Worm (Caenorhabditis elegans) whole organism, late embryonic: Measurements from ENCODE around the gene ilcr-2.

Experiments
- ceh-34 ChIP-seq: sonication (generic microtip); optimal IDR thresholded peaks from 2 replicates; lab custom pipeline; 2016; ENCODE audit warnings: mild to moderate bottlenecking, missing genetic modification characterization, missing compliant biosample characterization
- fkh-10 ChIP-seq: fragments of 150-350 bp; optimal IDR thresholded peaks from 2 replicates; lab custom pipeline; 2014; ENCODE audit warnings: missing biosample characterization, missing genetic modification reagents, missing genetic modification characterization
- gmeb-2 ChIP-seq: sonication (generic microtip); optimal IDR thresholded peaks from 2 replicates; lab custom pipeline; 2016; ENCODE audit warnings: missing genetic modification characterization, inconsistent platforms, missing compliant biosample characterization
- lim-6 ChIP-seq: sonication (generic microtip); optimal IDR thresholded peaks from 2 replicates; lab custom pipeline; 2016; ENCODE audit warnings: missing genetic modification characterization, missing compliant biosample characterization
- mec-3 ChIP-seq: sonication (generic microtip); optimal IDR thresholded peaks from 2 replicates; lab custom pipeline; 2016; ENCODE audit warnings: borderline replicate concordance, missing genetic modification characterization, missing compliant biosample characterization
- pha-4 ChIP-seq: fragments of 150-350 bp; optimal IDR thresholded peaks from 2 replicates; lab custom pipeline; 2018; ENCODE audit warnings: missing biosample characterization, missing genetic modification reagents, missing genetic modification characterization
- pqm-1 ChIP-seq: sonication (generic microtip); optimal IDR thresholded peaks from 2 replicates; lab custom pipeline; 2016; ENCODE audit warnings: missing genetic modification characterization, missing compliant biosample characterization
- unc-55 ChIP-seq: sonication (generic microtip); optimal IDR thresholded peaks from 2 replicates; lab custom pipeline; 2017; ENCODE audit warnings: missing biosample characterization, missing genetic modification reagents, missing genetic modification characterization
- unc-86 ChIP-seq: sonication (generic microtip); optimal IDR thresholded peaks from 2 replicates; lab custom pipeline; 2016; ENCODE audit warnings: missing genetic modification characterization, missing compliant biosample characterization

- TF ChIP-seq unc-55 (no peak), pqm-1 (tag; lab: Kevin White, UChicago) (no peak), ceh-34 (tag; lab: Kevin White, UChicago) (no peak), fkh-10 (GFP tag; lab: Kevin White, UChicago) (no peak), unc-86 (tag; lab: Kevin White, UChicago) (no peak), gmeb-2 (tag; lab: Kevin White, UChicago) (no peak), mec-3 (tag; lab: Kevin White, UChicago) (no peak), pha-4 (no peak), lim-6 (tag; lab: Kevin White, UChicago) (no peak)
Observed at ce11 chrII:5500986-5501657, 26.1 kb downstream of the ilcr-2 start, which contains the start of gene F12A10.8.
